Worm (Caenorhabditis elegans) whole organism, late embryonic: ENCODE results near the gene afmd-2.

Experiments
- C38D4.7 ChIP-seq: fragments of 200-800 bp; sonication (Bioruptor generic); optimal IDR thresholded peaks from 2 replicates; lab custom pipeline; 2018; ENCODE audit warnings: mild to moderate bottlenecking, missing genetic modification characterization, moderate library complexity, missing compliant biosample characterization
- F13H6.1 ChIP-seq: sonication (generic microtip); optimal IDR thresholded peaks from 2 replicates; lab custom pipeline; 2016; ENCODE audit warnings: missing genetic modification characterization, missing compliant biosample characterization
- ceh-22 ChIP-seq: sonication (generic microtip); optimal IDR thresholded peaks from 2 replicates; lab custom pipeline; 2017; ENCODE audit warnings: missing biosample characterization, missing genetic modification characterization
- dve-1 ChIP-seq: sonication (generic microtip); optimal IDR thresholded peaks from 2 replicates; lab custom pipeline; 2017; ENCODE audit warnings: antibody characterized with exemption, mild to moderate bottlenecking, missing genetic modification characterization, missing compliant biosample characterization
- ets-4 ChIP-seq: sonication (generic microtip); optimal IDR thresholded peaks from 2 replicates; lab custom pipeline; 2016; ENCODE audit warnings: missing genetic modification characterization, missing compliant biosample characterization
- nhr-232 ChIP-seq: sonication (generic microtip); optimal IDR thresholded peaks from 2 replicates; lab custom pipeline; 2016; ENCODE audit warnings: missing genetic modification characterization, missing compliant biosample characterization
- pha-4 ChIP-seq: fragments of 150-350 bp; optimal IDR thresholded peaks from 2 replicates; lab custom pipeline; 2018; ENCODE audit warnings: missing biosample characterization, missing genetic modification reagents, missing genetic modification characterization
- unc-3 ChIP-seq, 2 experiments: fragments of 200-800 bp in 1 of 2; sonication (Bioruptor generic) in 1 of 2; sonication (generic microtip) in 1 of 2; conservative IDR thresholded peaks in 1 of 2; optimal IDR thresholded peaks in 1 of 2; 2 replicates each; pipeline versions ENCODE4 v1.3.6 to Lab custom; 2016 to 2022; ENCODE audit warnings: missing compliant biosample characterization in 2 of 2, missing genetic modification characterization in 2 of 2, missing genetic modification reagents in 1 of 2
- unc-86 ChIP-seq: sonication (generic microtip); optimal IDR thresholded peaks from 2 replicates; lab custom pipeline; 2016; ENCODE audit warnings: missing genetic modification characterization, missing compliant biosample characterization

DNA sequence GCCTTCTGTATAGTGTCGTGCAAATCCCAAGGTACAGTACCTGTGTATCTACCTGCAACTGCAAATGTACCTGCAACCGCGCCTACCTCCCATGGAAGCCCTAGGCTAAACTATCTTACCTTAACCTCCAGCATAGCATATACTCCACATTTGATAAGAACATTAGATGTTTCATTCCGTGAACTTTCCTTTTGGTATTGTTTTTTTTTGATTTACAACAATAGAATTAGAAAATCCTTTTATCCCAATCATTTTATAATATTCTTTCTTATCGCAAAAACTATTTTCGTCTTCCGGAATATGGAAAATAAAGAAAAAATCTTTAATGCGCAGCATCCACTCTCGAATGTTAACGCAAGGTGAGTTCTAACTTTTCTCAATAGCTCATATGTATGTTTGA lies 34.9 kb upstream of the afmd-2 start, which contains the start of gene Y38H8A.2:
- TF ChIP-seq ets-4 (no peak), unc-86 (tag; lab: Kevin White, UChicago) (no peak), ceh-22 (no peak), pha-4 (tag; lab: Kevin White, UChicago) (no peak), unc-3 (GFP tag; conservative IDR thresholded peaks at IDR 0.05; lab: Robert Waterston, UW) (no peak), unc-3 (tag; optimal IDR thresholded peaks at IDR 0.05; lab: Kevin White, UChicago) (no peak), F13H6.1 (tag; lab: Kevin White, UChicago) (no peak), C38D4.7 (GFP tag; lab: Kevin White, UChicago) (no peak), nhr-232 (tag; lab: Kevin White, UChicago) (no peak), dve-1 (tag; lab: Kevin White, UChicago) (no peak)
